Worm (Caenorhabditis elegans): Measurements from ENCODE around the gene Y27F2A.8.
"Not testable (repeated sequence)": the region's sequence is repeated elsewhere in the genome, so short reads cannot be mapped to it uniquely, and the experiment has no call there.

Gene Y27F2A.8

DNA sequence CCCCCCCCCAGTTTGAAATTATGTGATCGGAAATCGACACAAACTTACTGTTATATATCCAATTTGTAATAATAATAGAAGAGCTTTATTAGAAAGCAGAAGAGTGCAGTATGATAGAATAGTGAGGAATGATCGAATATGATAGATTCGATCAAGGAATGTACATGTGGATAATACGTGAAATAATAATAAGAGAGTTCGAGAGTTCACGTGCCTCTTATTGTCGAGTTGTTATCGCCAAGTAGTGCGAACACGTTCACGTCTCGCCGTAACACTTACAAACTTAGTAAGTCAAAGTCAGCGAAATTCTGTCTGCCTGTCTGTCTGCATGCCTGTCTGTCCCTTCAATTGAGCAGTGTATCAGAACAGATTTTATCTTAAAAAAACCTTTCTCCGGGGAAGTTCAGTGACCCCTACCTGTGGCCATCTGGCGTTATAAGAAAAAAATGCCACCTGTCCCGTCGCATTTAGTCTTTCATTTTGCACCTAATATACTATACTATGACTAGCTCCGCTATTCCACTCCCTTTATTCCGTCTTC, at the start of gene Y27F2A.8, which contains the start of gene Y27F2A.6:
TSS of gene Y27F2A.8 (plus strand) at position 491 of the 541 bp plus-strand sequence.
TSS of gene Y27F2A.6 (minus strand) at position 101 of the 541 bp plus-strand sequence.
- TF ChIP-seq zim-3 (tag; optimal IDR thresholded peaks at IDR 0.05); nhr-120 (GFP tag; IDR thresholded peaks at IDR 0.05); rcor-1 (GFP tag; IDR thresholded peaks at IDR 0.05): not testable (repeated sequence)

ce11 chrII:3135293-3135692, 48.3 kb upstream of the Y27F2A.8 start:
- TF ChIP-seq ets-4 (GFP tag; optimal IDR thresholded peaks at IDR 0.05) = no peak
- no peak for TF ChIP-seq F55B11.4 (tag; optimal IDR thresholded peaks at IDR 0.05; ENCODE audit: borderline replicate concordance, insufficient read depth)
- TF ChIP-seq lin-54 (GFP tag; optimal IDR thresholded peaks at IDR 0.05) = no peak
- TF ChIP-seq attf-3 (GFP tag; conservative IDR thresholded peaks at IDR 0.05) = no peak
- TF ChIP-seq chd-7 (tag; optimal IDR thresholded peaks at IDR 0.05) = no peak

ce11 chrII:3137804-3138203, 45.8 kb upstream of the Y27F2A.8 start, which contains the start of gene sri-54:
TSS of gene sri-54 (minus strand) at chrII:3137904.
- no peak for TF ChIP-seq ets-4 (GFP tag; optimal IDR thresholded peaks at IDR 0.05)
- no peak for TF ChIP-seq ztf-22 (GFP tag; optimal IDR thresholded peaks at IDR 0.05)
- TF ChIP-seq T07F8.4 (tag; optimal IDR thresholded peaks at IDR 0.05) = no peak
- TF ChIP-seq B0019.2 (GFP tag; conservative IDR thresholded peaks at IDR 0.05) = no peak
- no peak for TF ChIP-seq D2030.7 (GFP tag; IDR thresholded peaks at IDR 0.05)
- no peak for TF ChIP-seq snpc-4 (GFP tag; optimal IDR thresholded peaks at IDR 0.05)
- no peak for TF ChIP-seq snpc-4 (tag; optimal IDR thresholded peaks at IDR 0.05)
- no peak for TF ChIP-seq ztf-6 (GFP tag; IDR thresholded peaks at IDR 0.05)
- TF ChIP-seq Y56A3A.18 (GFP tag; IDR thresholded peaks at IDR 0.05) = no peak
- TF ChIP-seq T26A5.8 (tag; optimal IDR thresholded peaks at IDR 0.05) = no peak
- TF ChIP-seq lin-54 (GFP tag; optimal IDR thresholded peaks at IDR 0.05) = no peak
- no peak for TF ChIP-seq pha-4 (tag; optimal IDR thresholded peaks at IDR 0.05)
- TF ChIP-seq hmg-20 (GFP tag; IDR thresholded peaks at IDR 0.05) = no peak

ce11 chrII:3142855-3143254, 40.7 kb upstream of the Y27F2A.8 start, which contains the start of gene sri-42:
TSS of gene sri-42 (minus strand) at chrII:3142955.
- not testable (repeated sequence) for TF ChIP-seq B0035.1 (tag; optimal IDR thresholded peaks at IDR 0.05); bed-1 (GFP tag; IDR thresholded peaks at IDR 0.05); F22D6.2 (tag; optimal IDR thresholded peaks at IDR 0.05)

DNA sequence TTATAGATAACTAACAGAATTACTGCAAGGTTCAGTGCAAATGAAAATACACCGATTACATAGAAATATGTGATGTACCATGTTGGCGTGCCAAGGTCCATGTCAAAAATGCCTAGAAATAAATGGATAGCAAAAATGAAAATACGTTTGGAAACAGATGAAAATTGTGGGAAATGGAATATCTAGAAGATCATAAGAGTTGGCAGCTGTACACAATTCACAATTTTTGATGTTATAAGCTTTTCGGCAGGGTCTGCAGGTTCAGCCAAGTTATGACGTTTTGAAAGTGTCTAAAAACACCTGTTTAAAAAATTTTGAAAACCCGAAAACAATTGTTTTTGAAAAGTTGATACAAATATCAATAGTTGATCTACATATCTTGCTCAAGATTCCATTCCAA, 39.0 kb upstream of the Y27F2A.8 start, which contains the start of gene sri-43:
TSS of gene sri-43 (minus strand) at position 101 of the 400 bp plus-strand sequence.
- not testable (repeated sequence) for TF ChIP-seq chd-7 (tag; optimal IDR thresholded peaks at IDR 0.05); nfyb-1 (GFP tag; IDR thresholded peaks at IDR 0.05); unc-130 (GFP tag; optimal IDR thresholded peaks at IDR 0.05)

DNA sequence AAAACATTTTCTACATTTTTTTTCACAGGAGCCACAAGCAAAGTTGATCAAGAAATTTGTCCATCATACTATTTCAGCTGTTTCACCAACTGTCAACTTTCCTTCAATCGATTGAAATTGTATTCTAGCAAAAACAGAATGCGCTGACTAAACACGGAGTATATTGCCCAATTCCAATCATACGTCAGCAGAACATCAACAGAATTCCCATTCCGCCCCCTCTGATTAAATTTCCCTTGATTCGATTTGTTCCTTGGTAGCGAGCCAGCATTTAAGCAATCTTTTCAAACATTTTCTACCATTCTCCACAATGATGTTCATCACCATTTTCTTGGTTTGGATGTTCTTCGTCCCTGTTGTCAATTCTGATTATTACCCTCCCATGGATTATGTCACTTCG, 37.7 kb upstream of the Y27F2A.8 start, which contains the start of gene T10D4.15:
TSS of gene T10D4.15 (plus strand) at position 301 of the 400 bp plus-strand sequence.
- no peak for TF ChIP-seq nhr-80 (tag; optimal IDR thresholded peaks at IDR 0.05)
- TF ChIP-seq hlh-12 (tag; optimal IDR thresholded peaks at IDR 0.05) = no peak
- TF ChIP-seq F49E8.2 (tag; optimal IDR thresholded peaks at IDR 0.05; ENCODE audit: insufficient read depth) = no peak
- TF ChIP-seq nfyb-1 (GFP tag; IDR thresholded peaks at IDR 0.05) = no peak
- TF ChIP-seq F57C9.4 (tag; optimal IDR thresholded peaks at IDR 0.05) = no peak
- no peak for TF ChIP-seq sptf-2 (GFP tag; optimal IDR thresholded peaks at IDR 0.05)
- TF ChIP-seq F10E7.11 (tag; optimal IDR thresholded peaks at IDR 0.05) = no peak
- no peak for TF ChIP-seq madf-3 (GFP tag; IDR thresholded peaks at IDR 0.05)
- TF ChIP-seq mcd-1 (GFP tag; IDR thresholded peaks at IDR 0.05) = no peak
- TF ChIP-seq madf-8 (GFP tag; conservative IDR thresholded peaks at IDR 0.05) = no peak
- no peak for TF ChIP-seq akir-1 (GFP tag; optimal IDR thresholded peaks at IDR 0.05)
- TF ChIP-seq somi-1 (GFP tag; optimal IDR thresholded peaks at IDR 0.05) = no peak
- TF ChIP-seq nhr-27 (tag; optimal IDR thresholded peaks at IDR 0.05) = no peak
- no peak for TF ChIP-seq ceh-27 (GFP tag; optimal IDR thresholded peaks at IDR 0.05)
- TF ChIP-seq ztf-3 (GFP tag; optimal IDR thresholded peaks at IDR 0.05) = no peak
- TF ChIP-seq ZK185.1 (tag; optimal IDR thresholded peaks at IDR 0.05; ENCODE audit: poor library complexity, severe bottlenecking) = no peak
- TF ChIP-seq ztf-22 (GFP tag; optimal IDR thresholded peaks at IDR 0.05) = no peak
- no peak for TF ChIP-seq ztf-28 (GFP tag; IDR thresholded peaks at IDR 0.05)
